Fruit fly (Drosophila melanogaster): ENCODE measurements around the gene Cp16.

- TF ChIP-seq usp (GFP tag; optimal IDR thresholded peaks at IDR 0.05) (no peak), CG8478 (optimal IDR thresholded peaks at IDR 0.05) (no peak)
These were observed 35.2 kb upstream of the Cp16 start for dm6 chr3L:8696487-8696954.
